Worm (Caenorhabditis elegans) whole organism, mixed stage, embryonic: Measurements from ENCODE around the gene tnc-2.

Source experiments
- ces-1 ChIP-seq: fragments of 150-350 bp; optimal IDR thresholded peaks from 2 replicates; lab custom pipeline; 2014; ENCODE audit warnings: missing biosample characterization, missing genetic modification reagents, missing genetic modification characterization
- elt-3 ChIP-seq: fragments of 150-350 bp; optimal IDR thresholded peaks from 2 replicates; lab custom pipeline; 2014; ENCODE audit warnings: missing biosample characterization, missing genetic modification characterization
- lin-13 ChIP-seq: fragments of 150-350 bp; optimal IDR thresholded peaks from 2 replicates; lab custom pipeline; 2014; ENCODE audit warnings: missing biosample characterization, missing genetic modification characterization
- lsy-2 ChIP-seq: fragments of 150-350 bp; optimal IDR thresholded peaks from 2 replicates; lab custom pipeline; 2014; ENCODE audit warnings: missing biosample characterization, missing genetic modification characterization
- mab-5 ChIP-seq: fragments of 150-350 bp; optimal IDR thresholded peaks from 2 replicates; lab custom pipeline; 2014; ENCODE audit warnings: missing biosample characterization, missing genetic modification characterization
- nhr-12 ChIP-seq: fragments of 150-350 bp; optimal IDR thresholded peaks from 2 replicates; lab custom pipeline; 2014; ENCODE audit warnings: missing biosample characterization, missing genetic modification characterization
- nhr-28 ChIP-seq: fragments of 150-350 bp; optimal IDR thresholded peaks from 2 replicates; lab custom pipeline; 2014; ENCODE audit warnings: missing biosample characterization, missing genetic modification characterization
- nhr-76 ChIP-seq: sonication (generic microtip); optimal IDR thresholded peaks from 2 replicates; lab custom pipeline; 2017; ENCODE audit warnings: missing biosample characterization, missing genetic modification characterization
- snpc-4 ChIP-seq: fragments of 150-350 bp; optimal IDR thresholded peaks from 2 replicates; lab custom pipeline; 2014; ENCODE audit warnings: missing biosample characterization, missing genetic modification characterization
- unc-39 ChIP-seq: fragments of 150-350 bp; optimal IDR thresholded peaks from 2 replicates; lab custom pipeline; 2014; ENCODE audit warnings: missing biosample characterization, missing genetic modification characterization
- unc-62 ChIP-seq: fragments of 150-350 bp; optimal IDR thresholded peaks from 2 replicates; lab custom pipeline; 2014; ENCODE audit warnings: missing biosample characterization, missing genetic modification reagents, missing genetic modification characterization

- TF ChIP-seq unc-39 (tag; lab: Kevin White, UChicago) (no peak), ces-1 (GFP tag; lab: Kevin White, UChicago) (no peak), lsy-2 (tag; lab: Kevin White, UChicago) (no peak), snpc-4 (no peak), nhr-28 (tag; lab: Kevin White, UChicago) (no peak), lin-13 (no peak), nhr-76 (tag; lab: Kevin White, UChicago) (no peak), unc-62 (GFP tag; lab: Kevin White, UChicago) (no peak), mab-5 (tag; lab: Kevin White, UChicago) (no peak), elt-3 (tag; lab: Kevin White, UChicago) (no peak), nhr-12 (tag; lab: Kevin White, UChicago) (no peak)
Observed at ce11 chrII:10500674-10501073, 34.0 kb downstream of the tnc-2 start.
